Fruit fly (Drosophila melanogaster) whole organism, embryonic: ENCODE data around the gene Pxn.
A peak's percentile ranks its signal among the peaks of the same experiment; 100 is the strongest.

Experiments used
- Abd-B ChIP-seq: fragments of 200-800 bp; sonication (Bioruptor generic); optimal IDR thresholded peaks from 2 replicates; lab custom pipeline; 2018; ENCODE audit warnings: missing biosample characterization, mild to moderate bottlenecking, missing genetic modification characterization, moderate library complexity
- Adf1 ChIP-seq: fragments of 200-800 bp; sonication (Bioruptor generic); IDR thresholded peaks from 2 replicates; pipeline ENCODE4 v1.3.6; 2022; ENCODE audit warnings: missing biosample characterization, missing genetic modification characterization
- Atf3 ChIP-seq: fragments of 200-800 bp; sonication (Bioruptor generic); optimal IDR thresholded peaks from 3 replicates; lab custom pipeline; 2016; ENCODE audit warnings: missing biosample characterization, missing genetic modification characterization
- Atf6 ChIP-seq: fragments of 200-800 bp; sonication (Bioruptor generic); IDR thresholded peaks from 2 replicates; pipeline ENCODE4 v1.3.6; 2022; ENCODE audit warnings: missing biosample characterization, missing genetic modification characterization
- BEAF-32 ChIP-seq: fragments of 200-800 bp; sonication (Bioruptor generic); optimal IDR thresholded peaks from 3 replicates; lab custom pipeline; 2017; ENCODE audit warnings: missing biosample characterization, missing genetic modification characterization, mild to moderate bottlenecking, moderate library complexity, missing genetic modification reagents
- CG10147 ChIP-seq: fragments of 200-800 bp; sonication (Bioruptor generic); optimal IDR thresholded peaks from 2 replicates; lab custom pipeline; 2019; ENCODE audit warnings: missing biosample characterization, mild to moderate bottlenecking, missing genetic modification characterization, moderate library complexity
- CG12391 ChIP-seq: fragments of 200-800 bp; sonication (Bioruptor generic); optimal IDR thresholded peaks from 3 replicates; lab custom pipeline; 2018; ENCODE audit warnings: missing biosample characterization, mild to moderate bottlenecking, missing genetic modification characterization, moderate library complexity
- CG1603 ChIP-seq: fragments of 200-800 bp; sonication (Bioruptor generic); optimal IDR thresholded peaks from 2 replicates; lab custom pipeline; 2019; ENCODE audit warnings: missing biosample characterization, mild to moderate bottlenecking, missing genetic modification characterization, moderate library complexity
- CG1647 ChIP-seq: fragments of 200-800 bp; sonication (Bioruptor generic); optimal IDR thresholded peaks from 3 replicates; lab custom pipeline; 2016; ENCODE audit warnings: missing biosample characterization, missing genetic modification characterization
- CG17612 ChIP-seq: fragments of 200-800 bp; sonication (Bioruptor generic); IDR thresholded peaks from 2 replicates; pipeline ENCODE4 v1.3.6; 2022; ENCODE audit warnings: missing biosample characterization, missing genetic modification characterization
- CG2199 ChIP-seq: fragments of 200-800 bp; sonication (Bioruptor generic); IDR thresholded peaks from 3 replicates; pipeline ENCODE4 v1.3.6; 2022; ENCODE audit warnings: missing biosample characterization, missing genetic modification characterization
- CG31365 ChIP-seq: fragments of 200-800 bp; sonication (Bioruptor generic); optimal IDR thresholded peaks from 2 replicates; lab custom pipeline; 2018; ENCODE audit warnings: missing biosample characterization, mild to moderate bottlenecking, missing genetic modification characterization
- CG33557 ChIP-seq: fragments of 200-800 bp; sonication (Bioruptor generic); optimal IDR thresholded peaks from 2 replicates; lab custom pipeline; 2019; ENCODE audit warnings: missing biosample characterization, mild to moderate bottlenecking, missing genetic modification characterization, moderate library complexity
- CG3995 ChIP-seq: fragments of 200-800 bp; sonication (Bioruptor generic); optimal IDR thresholded peaks from 3 replicates; lab custom pipeline; 2016; ENCODE audit warnings: missing biosample characterization, missing genetic modification characterization
- CG4404 ChIP-seq: fragments of 200-800 bp; sonication (Bioruptor generic); IDR thresholded peaks from 2 replicates; pipeline ENCODE4 v1.3.6; 2022; ENCODE audit warnings: missing biosample characterization, missing genetic modification characterization
- CG7839 ChIP-seq: fragments of 200-800 bp; sonication (Bioruptor generic); optimal IDR thresholded peaks from 3 replicates; lab custom pipeline; 2018; ENCODE audit warnings: missing biosample characterization, mild to moderate bottlenecking, missing genetic modification characterization, moderate library complexity
- CG8924 ChIP-seq: fragments of 200-800 bp; optimal IDR thresholded peaks from 3 replicates; lab custom pipeline; 2019; ENCODE audit warnings: missing biosample characterization, mild to moderate bottlenecking, missing genetic modification characterization, moderate library complexity
- CG8944 ChIP-seq: fragments of 200-800 bp; sonication (Bioruptor generic); optimal IDR thresholded peaks from 3 replicates; lab custom pipeline; 2016; ENCODE audit warnings: missing biosample characterization, missing genetic modification characterization
- CG9876 ChIP-seq: fragments of 200-800 bp; sonication (Bioruptor generic); optimal IDR thresholded peaks from 2 replicates; lab custom pipeline; 2016; ENCODE audit warnings: missing biosample characterization, missing genetic modification characterization
- CHES-1-like ChIP-seq: fragments of 200-800 bp; sonication (Bioruptor generic); optimal IDR thresholded peaks from 2 replicates; lab custom pipeline; 2016; ENCODE audit warnings: missing biosample characterization, missing genetic modification characterization
- CkIIα-i1 ChIP-seq: fragments of 200-800 bp; sonication (Bioruptor generic); IDR thresholded peaks from 2 replicates; pipeline ENCODE4 v1.3.6; 2022; ENCODE audit warnings: missing biosample characterization, missing genetic modification characterization
- CoRest ChIP-seq: fragments of 200-800 bp; sonication (Bioruptor generic); optimal IDR thresholded peaks from 3 replicates; lab custom pipeline; 2018; ENCODE audit warnings: missing biosample characterization, mild to moderate bottlenecking, missing genetic modification characterization, moderate library complexity
- D19B ChIP-seq: fragments of 200-800 bp; sonication (Bioruptor generic); optimal IDR thresholded peaks from 2 replicates; lab custom pipeline; 2017; ENCODE audit warnings: missing biosample characterization, mild to moderate bottlenecking, missing genetic modification characterization
- Fer1 ChIP-seq: fragments of 200-800 bp; sonication (Bioruptor generic); optimal IDR thresholded peaks from 2 replicates; lab custom pipeline; 2017; ENCODE audit warnings: missing biosample characterization, mild to moderate bottlenecking, missing genetic modification characterization
- Fer3 ChIP-seq: fragments of 200-800 bp; sonication (Bioruptor generic); optimal IDR thresholded peaks from 2 replicates; lab custom pipeline; 2018; ENCODE audit warnings: missing biosample characterization, mild to moderate bottlenecking, missing genetic modification characterization, moderate library complexity
- GATAe ChIP-seq: fragments of 200-800 bp; sonication (Bioruptor generic); conservative IDR thresholded peaks from 2 replicates; pipeline ENCODE4 v1.3.6; 2022; ENCODE audit warnings: missing biosample characterization, missing genetic modification characterization
- HHEX ChIP-seq: fragments of 200-800 bp; sonication (Bioruptor generic); optimal IDR thresholded peaks from 3 replicates; lab custom pipeline; 2017; ENCODE audit warnings: missing biosample characterization, mild to moderate bottlenecking, missing genetic modification characterization, missing genetic modification reagents
- Hr3 ChIP-seq: fragments of 200-800 bp; sonication (Bioruptor generic); optimal IDR thresholded peaks from 3 replicates; lab custom pipeline; 2016; ENCODE audit warnings: missing biosample characterization, missing genetic modification characterization
- NFAT ChIP-seq: fragments of 200-800 bp; sonication (Bioruptor generic); IDR thresholded peaks from 2 replicates; pipeline ENCODE4 v1.3.6; 2022; ENCODE audit warnings: missing biosample characterization, missing genetic modification characterization
- Oaz ChIP-seq: fragments of 200-800 bp; sonication (Bioruptor generic); IDR thresholded peaks from 2 replicates; pipeline ENCODE4 v1.3.6; 2022; ENCODE audit warnings: missing biosample characterization, missing genetic modification characterization
- Rfx ChIP-seq: fragments of 200-800 bp; sonication (Bioruptor generic); IDR thresholded peaks from 2 replicates; pipeline ENCODE4 v1.3.6; 2022; ENCODE audit warnings: missing biosample characterization, missing genetic modification characterization
- bigmax ChIP-seq: fragments of 200-800 bp; sonication (Bioruptor generic); optimal IDR thresholded peaks from 2 replicates; lab custom pipeline; 2018; ENCODE audit warnings: missing biosample characterization, mild to moderate bottlenecking, missing genetic modification characterization
- btn ChIP-seq: fragments of 200-800 bp; sonication (Bioruptor generic); optimal IDR thresholded peaks from 2 replicates; lab custom pipeline; 2016; ENCODE audit warnings: missing biosample characterization, missing genetic modification characterization
- da ChIP-seq: fragments of 200-800 bp; sonication (Bioruptor generic); optimal IDR thresholded peaks from 2 replicates; lab custom pipeline; 2016; ENCODE audit warnings: missing biosample characterization, missing genetic modification characterization
- dmrt11E ChIP-seq: fragments of 200-800 bp; sonication (Bioruptor generic); optimal IDR thresholded peaks from 3 replicates; lab custom pipeline; 2018; ENCODE audit warnings: missing biosample characterization, mild to moderate bottlenecking, missing genetic modification characterization, moderate library complexity
- dpn ChIP-seq, 2 experiments: fragments of 200-800 bp; sonication (Bioruptor generic); optimal IDR thresholded peaks; 3 replicates each; lab custom pipeline; 2016; ENCODE audit warnings: missing biosample characterization in 2 of 2, missing genetic modification characterization in 2 of 2
- emc ChIP-seq: fragments of 200-800 bp; sonication (Bioruptor generic); optimal IDR thresholded peaks from 2 replicates; lab custom pipeline; 2016; ENCODE audit warnings: missing biosample characterization, missing genetic modification characterization
- gce ChIP-seq: fragments of 200-800 bp; sonication (Bioruptor generic); IDR thresholded peaks from 3 replicates; pipeline ENCODE4 v1.3.6; 2022; ENCODE audit warnings: missing biosample characterization, missing genetic modification characterization
- gem ChIP-seq: fragments of 200-800 bp; sonication (Bioruptor generic); optimal IDR thresholded peaks from 2 replicates; lab custom pipeline; 2019; ENCODE audit warnings: missing biosample characterization, mild to moderate bottlenecking, missing genetic modification characterization, moderate library complexity
- gfzf ChIP-seq: fragments of 200-800 bp; sonication (Bioruptor generic); optimal IDR thresholded peaks from 2 replicates; lab custom pipeline; 2016; ENCODE audit warnings: missing biosample characterization, mild to moderate bottlenecking, missing genetic modification characterization, moderate library complexity
- hbn ChIP-seq: fragments of 200-800 bp; sonication (Bioruptor generic); IDR thresholded peaks from 2 replicates; pipeline ENCODE4 v1.3.6; 2022; ENCODE audit warnings: missing biosample characterization, missing genetic modification characterization; ENCODE audit not compliant: partially characterized antibody
- ind ChIP-seq: fragments of 200-800 bp; sonication (Bioruptor generic); optimal IDR thresholded peaks from 3 replicates; lab custom pipeline; 2016; ENCODE audit warnings: missing biosample characterization, missing genetic modification characterization
- jumu ChIP-seq: fragments of 200-800 bp; sonication (Bioruptor generic); optimal IDR thresholded peaks from 3 replicates; lab custom pipeline; 2016; ENCODE audit warnings: missing biosample characterization, missing genetic modification characterization
- lilli ChIP-seq: fragments of 200-800 bp; sonication (Bioruptor generic); optimal IDR thresholded peaks from 3 replicates; lab custom pipeline; 2016; ENCODE audit warnings: missing biosample characterization, missing genetic modification characterization
- odd ChIP-seq: fragments of 200-800 bp; sonication (Bioruptor generic); optimal IDR thresholded peaks from 2 replicates; lab custom pipeline; 2017; ENCODE audit warnings: missing biosample characterization, mild to moderate bottlenecking, missing genetic modification characterization
- pita ChIP-seq: fragments of 200-800 bp; sonication (Bioruptor generic); optimal IDR thresholded peaks from 2 replicates; lab custom pipeline; 2017; ENCODE audit warnings: missing biosample characterization, mild to moderate bottlenecking, missing genetic modification characterization
- tgo ChIP-seq: fragments of 200-800 bp; sonication (Bioruptor generic); IDR thresholded peaks from 3 replicates; pipeline ENCODE4 v1.3.6; 2022; ENCODE audit warnings: missing biosample characterization, missing genetic modification characterization
- tx ChIP-seq: fragments of 200-800 bp; sonication (Bioruptor generic); optimal IDR thresholded peaks from 2 replicates; lab custom pipeline; 2016; ENCODE audit warnings: missing biosample characterization, missing genetic modification characterization
- vvl ChIP-seq: fragments of 200-800 bp; sonication (Bioruptor generic); IDR thresholded peaks from 2 replicates; pipeline ENCODE4 v1.3.6; 2022; ENCODE audit warnings: missing biosample characterization, missing genetic modification characterization

Pxn gene

dm6 chr3L:2589911-2590763 lies 39.7 kb downstream of the Pxn start:
- no peak; the same call in 2 of the 3 replicates for TF ChIP-seq tgo (GFP tag; lab: Robert Waterston, UW)
- TF ChIP-seq CG8924 (tag; lab: Kevin White, UChicago), result peak; percentile 88
- no peak for TF ChIP-seq pita (GFP tag; lab: Kevin White, UChicago)
- peak; percentile 69 for TF ChIP-seq Oaz (GFP tag; lab: Robert Waterston, UW)
- no peak for TF ChIP-seq bigmax (GFP tag; lab: Kevin White, UChicago)
- no peak for TF ChIP-seq gfzf
- TF ChIP-seq Rfx, result peak; percentile 54; the same call in 1 of the 2 replicates
- no peak for TF ChIP-seq GATAe (GFP tag; lab: Robert Waterston, UW)
- no peak for TF ChIP-seq tx (GFP tag; lab: Kevin White, UChicago)
- TF ChIP-seq NFAT (GFP tag; lab: Robert Waterston, UW), result no peak
- peak; percentile 63 for TF ChIP-seq HHEX (GFP tag; lab: Kevin White, UChicago)
- peak; percentile 77 for TF ChIP-seq dmrt11E (tag; lab: Kevin White, UChicago)
- peak; percentile 47 for TF ChIP-seq lilli (GFP tag; lab: Kevin White, UChicago)
- TF ChIP-seq CG33557, result peak; percentile 81
- TF ChIP-seq Atf6 (GFP tag; lab: Robert Waterston, UW), result peak; percentile 79
- TF ChIP-seq D19B (GFP tag; lab: Kevin White, UChicago), result peak; percentile 38
- peak; percentile 77 for TF ChIP-seq Fer1 (GFP tag; lab: Kevin White, UChicago)
- TF ChIP-seq Adf1 (GFP tag; lab: Robert Waterston, UW), result peak; percentile 48; the same call in 1 of the 2 replicates
- no peak for TF ChIP-seq CG1603 (tag; lab: Kevin White, UChicago)
- peak in 1 of 2 experiments; percentile 64 for TF ChIP-seq dpn (GFP tag; optimal IDR thresholded peaks at IDR 0.05; lab: Kevin White, UChicago)
- peak; percentile 80 for TF ChIP-seq Fer3 (tag; lab: Kevin White, UChicago)
- TF ChIP-seq CG2199 (GFP tag; lab: Robert Waterston, UW), result peak; percentile 41; the same call in 1 of the 3 replicates
- no peak for TF ChIP-seq da (GFP tag; lab: Kevin White, UChicago)
- peak; percentile 56 for TF ChIP-seq Hr3
- peak; percentile 21 for TF ChIP-seq CG3995
- TF ChIP-seq CG17612 (GFP tag; lab: Robert Waterston, UW), result no peak
- no peak for TF ChIP-seq CHES-1-like (GFP tag; lab: Kevin White, UChicago)
- no peak for TF ChIP-seq CG4404 (GFP tag; lab: Robert Waterston, UW)
- no peak for TF ChIP-seq CG9876
- peak; percentile 88 for TF ChIP-seq gem (tag; lab: Kevin White, UChicago)
- TF ChIP-seq jumu (GFP tag; lab: Kevin White, UChicago), result no peak
- peak; percentile 83 for TF ChIP-seq odd
- no peak for TF ChIP-seq btn
- peak; percentile 79 for TF ChIP-seq BEAF-32
- TF ChIP-seq CG8944 (GFP tag; lab: Kevin White, UChicago), result no peak
- peak; percentile 80 for TF ChIP-seq CG7839 (tag; lab: Kevin White, UChicago)
- TF ChIP-seq Abd-B, result peak; percentile 70
- TF ChIP-seq hbn (GFP tag; lab: Robert Waterston, UW), result peak; percentile 76
- no peak for TF ChIP-seq Atf3 (GFP tag; lab: Kevin White, UChicago)
- TF ChIP-seq CG1647, result peak; percentile 37
- peak; percentile 70 for TF ChIP-seq vvl (GFP tag; lab: Robert Waterston, UW)
- TF ChIP-seq CG31365 (tag; lab: Kevin White, UChicago), result no peak
- TF ChIP-seq emc, result no peak
- TF ChIP-seq gce (GFP tag; lab: Robert Waterston, UW), result peak; percentile 51; the same call in 1 of the 3 replicates
- no peak for TF ChIP-seq CkIIα-i1 (GFP tag; lab: Robert Waterston, UW)
- peak; percentile 86 for TF ChIP-seq CoRest (tag; lab: Kevin White, UChicago)
- peak; percentile 80 for TF ChIP-seq CG10147
- TF ChIP-seq ind (GFP tag; lab: Kevin White, UChicago), result peak; percentile 64
- peak; percentile 86 for TF ChIP-seq CG12391 (tag; lab: Kevin White, UChicago)
